Worm (Caenorhabditis elegans) whole organism, early embryonic: ENCODE results near the gene F02E11.7.

Source experiments
- B0310.2 ChIP-seq: sonication (generic microtip); optimal IDR thresholded peaks from 2 replicates; lab custom pipeline; 2016; ENCODE audit warnings: mild to moderate bottlenecking, missing genetic modification characterization, missing compliant biosample characterization
- F13C5.2 ChIP-seq: sonication (generic microtip); optimal IDR thresholded peaks from 2 replicates; lab custom pipeline; 2017; ENCODE audit warnings: mild to moderate bottlenecking, missing genetic modification characterization, inconsistent platforms, missing compliant biosample characterization
- aly-1 ChIP-seq: sonication (generic microtip); optimal IDR thresholded peaks from 2 replicates; lab custom pipeline; 2016; ENCODE audit warnings: missing genetic modification characterization, missing compliant biosample characterization
- ama-1 ChIP-seq: fragments of 150-350 bp; optimal IDR thresholded peaks from 2 replicates; lab custom pipeline; 2014
- ceh-13 ChIP-seq: fragments of 200-800 bp; sonication (Bioruptor generic); optimal IDR thresholded peaks from 2 replicates; lab custom pipeline; 2018; ENCODE audit warnings: mild to moderate bottlenecking, missing genetic modification characterization, missing compliant biosample characterization
- ceh-36 ChIP-seq: sonication (generic microtip); optimal IDR thresholded peaks from 2 replicates; lab custom pipeline; 2016; ENCODE audit warnings: missing genetic modification characterization, inconsistent platforms, missing compliant biosample characterization
- ets-7 ChIP-seq: sonication (generic microtip); optimal IDR thresholded peaks from 2 replicates; lab custom pipeline; 2016; ENCODE audit warnings: missing genotype, missing genetic modification characterization, missing compliant biosample characterization
- flt-1 ChIP-seq: fragments of 200-800 bp; sonication (Bioruptor generic); IDR thresholded peaks from 2 replicates; pipeline ENCODE4 v1.3.6; 2022; ENCODE audit warnings: missing genetic modification characterization, missing compliant biosample characterization
- hmbx-1 ChIP-seq: sonication (generic microtip); optimal IDR thresholded peaks from 2 replicates; lab custom pipeline; 2016; ENCODE audit warnings: mild to moderate bottlenecking, missing genetic modification characterization, missing compliant biosample characterization
- hmg-4 ChIP-seq: fragments of 200-800 bp; sonication (Bioruptor generic); optimal IDR thresholded peaks from 2 replicates; lab custom pipeline; 2018; ENCODE audit warnings: mild to moderate bottlenecking, missing genetic modification characterization, missing compliant biosample characterization
- hnd-1 ChIP-seq: sonication (generic microtip); optimal IDR thresholded peaks from 2 replicates; lab custom pipeline; 2016; ENCODE audit warnings: missing genetic modification characterization, missing compliant biosample characterization
- pes-1 ChIP-seq: fragments of 200-800 bp; sonication (Bioruptor generic); IDR thresholded peaks from 2 replicates; pipeline ENCODE4 v1.3.6; 2022; ENCODE audit warnings: missing genetic modification reagents, missing genetic modification characterization, missing compliant biosample characterization
- scrt-1 ChIP-seq: fragments of 200-800 bp; sonication (Bioruptor generic); IDR thresholded peaks from 2 replicates; pipeline ENCODE4 v1.3.6; 2022; ENCODE audit warnings: missing genetic modification characterization, missing compliant biosample characterization
- sea-1 ChIP-seq: fragments of 200-800 bp; sonication (Bioruptor generic); conservative IDR thresholded peaks from 2 replicates; pipeline ENCODE4 v1.3.6; 2022; ENCODE audit warnings: missing genetic modification characterization, missing compliant biosample characterization
- tbx-11 ChIP-seq: fragments of 200-800 bp; sonication (Bioruptor generic); IDR thresholded peaks from 2 replicates; pipeline ENCODE4 v1.3.6; 2022; ENCODE audit warnings: missing genetic modification characterization, missing compliant biosample characterization
- tbx-37 ChIP-seq: fragments of 200-800 bp; sonication (Bioruptor generic); conservative IDR thresholded peaks from 2 replicates; pipeline ENCODE4 v1.3.6; 2022; ENCODE audit warnings: missing genetic modification reagents, missing genetic modification characterization, missing compliant biosample characterization
- tra-4 ChIP-seq: sonication (generic microtip); optimal IDR thresholded peaks from 2 replicates; lab custom pipeline; 2017; ENCODE audit warnings: missing genetic modification characterization, missing compliant biosample characterization

The F02E11.7 gene

DNA sequence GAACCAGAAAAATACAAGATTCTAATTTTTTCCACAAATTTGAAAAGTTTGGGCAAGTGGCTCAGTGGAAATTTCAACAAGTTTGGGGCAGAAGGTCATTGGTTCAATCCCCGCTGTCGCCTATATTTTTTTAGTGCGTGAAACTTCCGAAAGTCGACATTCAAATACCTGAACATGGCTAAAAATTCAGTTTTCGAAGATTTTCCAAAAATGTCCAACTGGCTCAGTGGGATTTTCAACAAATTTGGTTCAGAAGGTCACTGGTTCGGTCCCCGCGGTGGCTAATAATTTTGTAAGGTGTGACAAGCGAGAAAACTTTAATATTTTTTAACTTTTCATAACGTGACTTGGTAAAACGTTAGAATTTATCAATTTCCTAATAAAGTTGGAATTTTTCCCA is 2.8 kb upstream of the F02E11.7 start:
- TF ChIP-seq tbx-11 (GFP tag; lab: Robert Waterston, UW) (no peak), scrt-1 (no peak), hmg-4 (GFP tag; lab: Kevin White, UChicago) (no peak), F13C5.2 (tag; lab: Kevin White, UChicago) (no peak), aly-1 (tag; lab: Kevin White, UChicago) (no peak), ama-1 (lab: Kevin White, UChicago) (no peak), flt-1 (GFP tag; lab: Robert Waterston, UW) (no peak), tbx-37 (GFP tag; lab: Robert Waterston, UW) (no peak), hmbx-1 (tag; lab: Kevin White, UChicago) (no peak), hnd-1 (tag; lab: Kevin White, UChicago) (no peak), B0310.2 (tag; lab: Kevin White, UChicago) (no peak), sea-1 (GFP tag; lab: Robert Waterston, UW) (no peak), ceh-36 (tag; lab: Kevin White, UChicago) (no peak)

DNA sequence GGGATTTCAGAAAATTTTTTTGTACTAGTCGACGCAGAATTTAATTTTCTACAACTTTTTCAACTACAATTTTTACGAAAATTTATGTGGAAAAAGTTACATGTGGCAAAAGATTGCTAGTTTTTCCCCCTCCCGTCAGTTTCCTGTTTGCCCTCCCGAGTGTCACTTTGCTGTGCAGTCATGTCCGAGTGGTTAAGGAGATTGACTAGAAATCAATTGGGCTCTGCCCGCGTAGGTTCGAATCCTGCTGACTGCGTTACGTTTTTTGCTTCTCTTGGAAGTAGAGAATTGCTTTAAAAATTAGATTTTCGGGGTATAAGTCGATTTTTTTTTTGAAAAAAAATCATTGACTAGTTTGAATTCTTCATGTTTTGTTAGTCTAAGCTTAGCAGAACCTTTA is 350 bp downstream of the F02E11.7 start:
- TF ChIP-seq ceh-13 (GFP tag; lab: Kevin White, UChicago), result peak; percentile 49
- peak; percentile 82 for TF ChIP-seq pes-1 (GFP tag; lab: Robert Waterston, UW)
- peak; percentile 1 for TF ChIP-seq hnd-1 (tag; lab: Kevin White, UChicago)
- peak; percentile 60; the same call in 1 of the 2 replicates for TF ChIP-seq flt-1 (GFP tag; lab: Robert Waterston, UW)
- no peak for TF ChIP-seq ets-7
- peak; percentile 58 for TF ChIP-seq tbx-11 (GFP tag; lab: Robert Waterston, UW)
- TF ChIP-seq hmg-4 (GFP tag; lab: Kevin White, UChicago), result no peak
- TF ChIP-seq scrt-1, result 0 out of 2 replicates have a peak, but pooled peaks have one; percentile 19
- no peak for TF ChIP-seq ceh-36 (tag; lab: Kevin White, UChicago)

DNA sequence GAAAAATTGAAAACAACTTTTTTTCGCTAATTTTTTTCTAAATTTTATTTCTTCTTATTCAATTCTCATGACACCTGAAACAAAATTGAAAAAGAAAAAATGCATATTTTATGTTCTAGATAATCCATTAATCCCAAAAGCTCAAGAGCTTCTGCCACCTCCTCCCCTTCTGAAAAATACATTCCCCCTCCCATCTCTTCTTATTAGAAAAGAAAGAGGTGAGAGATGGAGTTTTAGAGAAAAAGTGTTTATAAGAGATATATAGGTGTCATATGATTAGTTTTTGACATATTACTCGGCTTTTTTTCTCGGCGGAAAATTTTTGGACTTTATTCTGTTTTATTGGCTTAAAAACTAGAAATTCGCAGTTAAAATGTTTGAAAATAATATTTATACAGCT is 3.1 kb downstream of the F02E11.7 start:
- TF ChIP-seq aly-1 (tag; lab: Kevin White, UChicago) (no peak), B0310.2 (tag; lab: Kevin White, UChicago) (no peak), scrt-1 (no peak), pes-1 (GFP tag; lab: Robert Waterston, UW) (no peak), tra-4 (tag; lab: Kevin White, UChicago) (no peak), tbx-11 (GFP tag; lab: Robert Waterston, UW) (no peak), tbx-37 (GFP tag; lab: Robert Waterston, UW) (no peak)

DNA sequence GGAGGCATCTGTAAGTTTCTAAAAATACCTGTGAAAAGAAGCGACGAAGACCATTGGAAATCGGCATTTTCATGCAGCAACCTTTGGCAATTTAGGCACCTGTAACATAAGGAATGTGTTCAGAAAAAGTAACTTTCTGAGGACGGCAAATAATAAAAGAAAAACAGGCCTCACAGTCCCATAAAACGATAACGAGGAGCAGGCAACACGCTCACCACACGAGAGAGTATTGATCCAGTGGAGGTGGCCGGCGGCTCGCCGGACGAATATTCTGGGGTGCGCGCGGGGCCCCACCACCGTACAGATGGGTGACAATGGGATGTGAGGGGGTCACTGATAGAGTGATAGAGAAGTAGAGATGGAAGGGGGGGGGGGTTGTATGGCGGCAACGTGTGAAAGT is 7.5 kb downstream of the F02E11.7 start, which contains the start of gene F02E11.3:
F02E11.3 (minus strand) TSS at position 101 of the 400 bp plus-strand sequence.
- TF ChIP-seq pes-1 (GFP tag; lab: Robert Waterston, UW) (no peak), ceh-13 (GFP tag; lab: Kevin White, UChicago) (no peak), flt-1 (GFP tag; lab: Robert Waterston, UW) (no peak), sea-1 (GFP tag; lab: Robert Waterston, UW) (no peak), ama-1 (lab: Kevin White, UChicago) (no peak), aly-1 (tag; lab: Kevin White, UChicago) (no peak), ets-7 (no peak)

DNA sequence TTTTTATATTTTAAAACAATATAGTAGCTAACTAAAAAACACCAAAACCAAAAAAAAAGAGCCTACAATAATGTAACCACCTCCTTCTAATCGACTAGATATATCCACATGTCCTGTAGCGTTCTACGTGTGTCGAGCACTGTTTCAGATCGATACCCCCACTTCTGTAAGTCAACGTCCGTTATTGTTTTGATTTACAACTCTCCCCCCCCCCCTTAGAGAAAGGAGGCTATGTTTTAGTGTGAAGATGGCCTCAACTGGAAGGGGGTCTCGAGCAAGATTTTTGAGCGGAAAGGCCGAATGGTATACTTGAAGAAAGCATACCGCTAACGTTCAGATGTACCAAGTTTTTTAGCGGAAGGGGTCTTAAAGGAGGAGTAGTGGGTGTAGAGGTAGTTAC is 10.2 kb downstream of the F02E11.7 start, which contains the start of gene F02E11.4:
F02E11.4 (minus strand) TSS at position 101 of the 400 bp plus-strand sequence.
- TF ChIP-seq sea-1 (GFP tag; lab: Robert Waterston, UW) (no peak), tbx-11 (GFP tag; lab: Robert Waterston, UW) (no peak), ets-7 (no peak), tra-4 (tag; lab: Kevin White, UChicago) (no peak), flt-1 (GFP tag; lab: Robert Waterston, UW) (no peak), tbx-37 (GFP tag; lab: Robert Waterston, UW) (no peak)

DNA sequence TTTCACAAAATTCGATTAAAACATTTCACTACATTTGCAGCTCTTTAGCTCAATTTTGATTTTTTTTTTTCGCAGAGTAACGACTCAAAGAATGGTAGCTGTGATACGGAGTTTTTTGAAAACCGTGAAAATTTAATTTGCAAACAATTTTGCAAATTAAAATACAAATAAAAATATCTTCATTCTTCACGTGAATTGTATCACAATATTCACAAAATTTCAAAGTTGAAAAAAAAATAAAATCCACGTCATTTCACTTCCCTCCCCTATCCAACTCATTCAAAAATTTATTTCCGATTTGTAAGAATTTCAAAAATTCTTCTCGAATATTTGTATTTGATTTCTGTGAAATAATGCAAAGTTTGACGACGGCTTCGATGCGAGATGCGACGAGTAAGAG is 11.2 kb downstream of the F02E11.7 start, which contains the start of gene wht-4:
wht-4 (plus strand) TSS at position 301 of the 400 bp plus-strand sequence.
- TF ChIP-seq hmg-4 (GFP tag; lab: Kevin White, UChicago) (no peak), flt-1 (GFP tag; lab: Robert Waterston, UW) (no peak), hmbx-1 (tag; lab: Kevin White, UChicago) (no peak), F13C5.2 (tag; lab: Kevin White, UChicago) (no peak), tbx-11 (GFP tag; lab: Robert Waterston, UW) (no peak), aly-1 (tag; lab: Kevin White, UChicago) (no peak), pes-1 (GFP tag; lab: Robert Waterston, UW) (no peak), sea-1 (GFP tag; lab: Robert Waterston, UW) (no peak), ceh-13 (GFP tag; lab: Kevin White, UChicago) (no peak)

DNA sequence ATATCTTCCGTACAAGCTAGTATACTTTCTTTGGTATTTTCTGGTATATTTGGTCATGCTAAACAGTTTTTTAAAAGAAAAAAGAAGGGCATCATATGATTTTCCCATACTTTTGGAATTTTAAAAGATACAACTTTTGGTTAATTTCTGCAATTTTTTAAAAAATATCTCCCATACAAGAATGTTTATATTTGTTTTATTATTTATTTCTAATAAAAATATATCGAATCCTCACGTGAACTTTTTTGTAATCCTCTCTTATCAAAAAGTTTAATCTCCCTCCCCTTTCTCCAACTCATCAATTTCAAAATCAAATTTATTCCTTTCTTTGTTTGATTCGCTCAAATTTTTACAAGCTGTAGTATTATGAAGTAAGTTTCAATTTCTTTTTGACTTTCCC is 14.9 kb downstream of the F02E11.7 start, which contains the start of gene nep-13:
nep-13 (plus strand) TSS at position 301 of the 400 bp plus-strand sequence.
- TF ChIP-seq B0310.2 (tag; lab: Kevin White, UChicago) (no peak), ets-7 (no peak), ama-1 (lab: Kevin White, UChicago) (no peak), ceh-36 (tag; lab: Kevin White, UChicago) (no peak), hmbx-1 (tag; lab: Kevin White, UChicago) (no peak), tra-4 (tag; lab: Kevin White, UChicago) (no peak), pes-1 (GFP tag; lab: Robert Waterston, UW) (no peak), F13C5.2 (tag; lab: Kevin White, UChicago) (no peak), tbx-11 (GFP tag; lab: Robert Waterston, UW) (no peak)

DNA sequence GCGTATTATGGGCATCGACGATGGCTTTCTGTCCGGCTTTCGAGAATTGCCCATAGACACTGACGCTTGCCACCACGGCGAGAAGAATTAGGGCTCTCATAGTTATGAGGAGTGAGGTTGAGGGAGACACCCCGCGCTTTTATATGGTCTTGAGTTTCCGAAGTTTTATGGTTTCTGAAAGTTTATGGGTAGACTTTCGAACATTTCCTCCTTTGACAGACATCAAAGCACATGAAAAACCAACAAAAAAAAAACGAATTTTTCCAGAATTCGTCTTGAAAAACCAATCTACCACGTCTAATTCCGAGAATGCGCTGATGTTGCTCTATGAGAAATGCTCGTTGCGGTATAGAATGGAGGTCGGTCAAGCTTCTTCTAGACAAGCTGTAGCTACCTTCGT is 17.1 kb downstream of the F02E11.7 start, which contains the start of gene scl-15:
scl-15 (minus strand) TSS at position 101 of the 400 bp plus-strand sequence.
- TF ChIP-seq B0310.2 (tag; lab: Kevin White, UChicago) (no peak), hmbx-1 (tag; lab: Kevin White, UChicago) (no peak), sea-1 (GFP tag; lab: Robert Waterston, UW) (no peak), ceh-13 (GFP tag; lab: Kevin White, UChicago) (no peak), F13C5.2 (tag; lab: Kevin White, UChicago) (no peak), tbx-11 (GFP tag; lab: Robert Waterston, UW) (no peak), ets-7 (no peak), tra-4 (tag; lab: Kevin White, UChicago) (no peak), ceh-36 (tag; lab: Kevin White, UChicago) (no peak), hmg-4 (GFP tag; lab: Kevin White, UChicago) (no peak), pes-1 (GFP tag; lab: Robert Waterston, UW) (no peak), tbx-37 (GFP tag; lab: Robert Waterston, UW) (no peak), scrt-1 (no peak), flt-1 (GFP tag; lab: Robert Waterston, UW) (no peak), hnd-1 (tag; lab: Kevin White, UChicago) (no peak), ama-1 (lab: Kevin White, UChicago) (no peak)
